Worm (Caenorhabditis elegans): ENCODE results near the gene dyf-11.

DNA sequence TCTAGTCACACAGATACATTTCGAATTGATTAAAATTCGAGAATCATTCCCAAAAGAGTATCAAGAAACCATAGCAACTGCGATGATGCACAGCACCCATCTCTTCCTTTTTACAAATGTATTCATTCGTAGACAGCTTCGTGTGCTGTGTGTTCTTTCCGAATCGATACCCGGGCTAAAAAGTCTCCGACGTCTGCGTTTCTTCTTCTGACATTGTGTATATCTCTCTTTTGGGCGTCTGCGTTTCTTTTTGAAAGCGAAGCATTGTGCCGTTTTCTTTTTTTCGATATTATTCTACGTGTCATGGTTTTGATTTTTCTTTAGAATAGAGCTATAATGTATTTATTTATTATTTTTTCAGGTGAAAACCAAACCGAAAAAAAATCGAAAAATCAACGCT is 24.4 kb downstream of the dyf-11 start, which contains the start of gene attf-5:
- TF ChIP-seq T22C8.4 (GFP tag; IDR thresholded peaks at IDR 0.05): peak; percentile 80
- TF ChIP-seq med-1 (GFP tag; optimal IDR thresholded peaks at IDR 0.05; ENCODE audit: insufficient read depth): no peak
- TF ChIP-seq flt-1 (GFP tag; IDR thresholded peaks at IDR 0.05): no peak
- no peak for TF ChIP-seq ztf-23 (GFP tag; IDR thresholded peaks at IDR 0.05)
- no peak for TF ChIP-seq ref-1 (GFP tag; conservative IDR thresholded peaks at IDR 0.05)
- TF ChIP-seq klf-2 (GFP tag; conservative IDR thresholded peaks at IDR 0.05): no peak
- TF ChIP-seq ztf-29 (GFP tag; IDR thresholded peaks at IDR 0.05): no peak
- TF ChIP-seq cog-1 (tag; optimal IDR thresholded peaks at IDR 0.05): no peak
- TF ChIP-seq tab-1 (GFP tag; IDR thresholded peaks at IDR 0.05): no peak

Measured in whole organism, midembryonic.